Fruit fly (Drosophila melanogaster) whole organism, embryonic: ENCODE data around the gene Hrs.

ENCODE experiments used
- Antp ChIP-seq: fragments of 200-800 bp; sonication (Bioruptor generic); optimal IDR thresholded peaks from 3 replicates; lab custom pipeline; 2016; ENCODE audit warnings: missing biosample characterization, missing genetic modification characterization
- Bgb ChIP-seq: fragments of 200-800 bp; sonication (Bioruptor generic); IDR thresholded peaks from 2 replicates; pipeline ENCODE4 v1.3.6; 2022; ENCODE audit warnings: missing biosample characterization, missing genetic modification characterization; ENCODE audit not compliant: partially characterized antibody
- CG10321 ChIP-seq: fragments of 200-800 bp; sonication (Bioruptor generic); IDR thresholded peaks from 2 replicates; pipeline ENCODE4 v1.3.6; 2022; ENCODE audit warnings: missing biosample characterization, missing genetic modification characterization
- CG11093 ChIP-seq: fragments of 200-800 bp; sonication (Bioruptor generic); IDR thresholded peaks from 3 replicates; pipeline ENCODE4 v1.3.6; 2022; ENCODE audit warnings: missing biosample characterization, missing genetic modification characterization
- CG11504 ChIP-seq: fragments of 200-800 bp; sonication (Bioruptor generic); optimal IDR thresholded peaks from 3 replicates; lab custom pipeline; 2019; ENCODE audit warnings: missing biosample characterization, mild to moderate bottlenecking, missing genetic modification characterization, moderate library complexity
- CG12942 ChIP-seq: fragments of 200-800 bp; sonication (Bioruptor generic); optimal IDR thresholded peaks from 3 replicates; lab custom pipeline; 2016; ENCODE audit warnings: missing biosample characterization, missing genetic modification characterization
- CG13287 ChIP-seq: fragments of 200-800 bp; sonication (Bioruptor generic); IDR thresholded peaks from 2 replicates; pipeline ENCODE4 v1.3.6; 2022; ENCODE audit warnings: missing biosample characterization, missing genetic modification characterization; ENCODE audit not compliant: partially characterized antibody
- CG16779 ChIP-seq: fragments of 200-800 bp; sonication (Bioruptor generic); IDR thresholded peaks from 2 replicates; pipeline ENCODE4 v1.3.6; 2022; ENCODE audit warnings: missing biosample characterization, missing genetic modification characterization
- CG33213 ChIP-seq: fragments of 200-800 bp; sonication (Bioruptor generic); optimal IDR thresholded peaks from 3 replicates; lab custom pipeline; 2016; ENCODE audit warnings: missing biosample characterization, missing genetic modification characterization
- CG3726 ChIP-seq: fragments of 200-800 bp; sonication (Bioruptor generic); IDR thresholded peaks from 3 replicates; pipeline ENCODE4, ENCODE4 v1.3.6; 2022; ENCODE audit warnings: missing biosample characterization, missing genetic modification characterization
- CG43689 ChIP-seq: fragments of 200-800 bp; sonication (Bioruptor generic); IDR thresholded peaks from 2 replicates; pipeline ENCODE4 v1.3.6; 2022; ENCODE audit warnings: missing biosample characterization, missing genetic modification characterization
- CG5953 ChIP-seq: fragments of 200-800 bp; sonication (Bioruptor generic); IDR thresholded peaks from 2 replicates; pipeline ENCODE4 v1.3.6; 2022; ENCODE audit warnings: missing biosample characterization, missing genetic modification characterization
- CG6683 ChIP-seq: fragments of 200-800 bp; sonication (Bioruptor generic); optimal IDR thresholded peaks from 2 replicates; lab custom pipeline; 2017; ENCODE audit warnings: missing biosample characterization, mild to moderate bottlenecking, missing genetic modification characterization, missing genetic modification reagents
- CG6791 ChIP-seq: fragments of 200-800 bp; sonication (Bioruptor generic); IDR thresholded peaks from 3 replicates; pipeline ENCODE4 v1.3.6; 2022; ENCODE audit warnings: missing biosample characterization, missing genetic modification characterization; ENCODE audit not compliant: partially characterized antibody
- CG6854 ChIP-seq: fragments of 200-800 bp; sonication (Bioruptor generic); optimal IDR thresholded peaks from 3 replicates; lab custom pipeline; 2017; ENCODE audit warnings: missing biosample characterization, mild to moderate bottlenecking, missing genetic modification characterization
- CG8388 ChIP-seq: fragments of 200-800 bp; sonication (Bioruptor generic); optimal IDR thresholded peaks from 2 replicates; lab custom pipeline; 2019; ENCODE audit warnings: missing biosample characterization, mild to moderate bottlenecking, missing genetic modification characterization, moderate library complexity
- CG9817 ChIP-seq: fragments of 200-800 bp; sonication (Bioruptor generic); optimal IDR thresholded peaks from 2 replicates; lab custom pipeline; 2018; ENCODE audit warnings: missing biosample characterization, mild to moderate bottlenecking, missing genetic modification characterization, moderate library complexity
- CG9876 ChIP-seq: fragments of 200-800 bp; sonication (Bioruptor generic); optimal IDR thresholded peaks from 2 replicates; lab custom pipeline; 2016; ENCODE audit warnings: missing biosample characterization, missing genetic modification characterization
- D19B ChIP-seq: fragments of 200-800 bp; sonication (Bioruptor generic); optimal IDR thresholded peaks from 2 replicates; lab custom pipeline; 2017; ENCODE audit warnings: missing biosample characterization, mild to moderate bottlenecking, missing genetic modification characterization
- Dbx ChIP-seq: fragments of 200-800 bp; sonication (Bioruptor generic); IDR thresholded peaks from 3 replicates; pipeline ENCODE4 v1.3.6; 2022; ENCODE audit warnings: missing biosample characterization, missing genetic modification characterization
- Dfd ChIP-seq, 2 experiments: fragments of >200 bp; optimal IDR thresholded peaks; 2 replicates each; lab custom pipeline; 2017; ENCODE audit warnings: missing biosample characterization in 2 of 2, missing genetic modification characterization in 2 of 2
- Ets65A ChIP-seq: fragments of 200-800 bp; sonication (Bioruptor generic); peaks from one replicate; lab custom pipeline; 2016; ENCODE audit warnings: missing biosample characterization, missing genetic modification characterization
- Ets97D ChIP-seq: fragments of 200-800 bp; sonication (Bioruptor generic); optimal IDR thresholded peaks from 3 replicates; lab custom pipeline; 2016; ENCODE audit warnings: missing biosample characterization, missing genetic modification characterization
- HLH3B ChIP-seq: fragments of 200-800 bp; sonication (Bioruptor generic); IDR thresholded peaks from 2 replicates; pipeline ENCODE4 v1.3.6; 2022; ENCODE audit warnings: missing biosample characterization, missing genetic modification characterization
- HLHmδ ChIP-seq: fragments of 200-800 bp; sonication (Bioruptor generic); optimal IDR thresholded peaks from 2 replicates; lab custom pipeline; 2018; ENCODE audit warnings: missing biosample characterization, mild to moderate bottlenecking, missing genetic modification characterization, moderate library complexity
- HmgD ChIP-seq: fragments of 200-800 bp; sonication (Bioruptor generic); optimal IDR thresholded peaks from 3 replicates; lab custom pipeline; 2016; ENCODE audit warnings: missing biosample characterization, missing genetic modification characterization
- MESR4 ChIP-seq: fragments of 200-800 bp; sonication (Bioruptor generic); optimal IDR thresholded peaks from 2 replicates; lab custom pipeline; 2018; ENCODE audit warnings: missing biosample characterization, mild to moderate bottlenecking, missing genetic modification characterization, moderate library complexity
- Mad ChIP-seq: fragments of 200-800 bp; sonication (Bioruptor generic); optimal IDR thresholded peaks from 2 replicates; lab custom pipeline; 2016; ENCODE audit warnings: missing biosample characterization, missing genetic modification characterization
- Mes4 ChIP-seq: fragments of 200-800 bp; sonication (Bioruptor generic); optimal IDR thresholded peaks from 2 replicates; lab custom pipeline; 2016; ENCODE audit warnings: missing biosample characterization, missing genetic modification characterization
- Nf-YA ChIP-seq: fragments of 200-800 bp; sonication (Bioruptor generic); IDR thresholded peaks from 2 replicates; pipeline ENCODE4 v1.3.6; 2022; ENCODE audit warnings: missing biosample characterization, missing genetic modification characterization
- Nf-YC ChIP-seq: fragments of 200-800 bp; optimal IDR thresholded peaks from 3 replicates; lab custom pipeline; 2019; ENCODE audit warnings: missing biosample characterization, mild to moderate bottlenecking, missing genetic modification characterization, moderate library complexity
- Ravus ChIP-seq: fragments of 200-800 bp; sonication (Bioruptor generic); IDR thresholded peaks from 2 replicates; pipeline ENCODE4 v1.3.6; 2022; ENCODE audit warnings: missing biosample characterization, missing genetic modification characterization
- Spps ChIP-seq: fragments of 200-800 bp; sonication (Bioruptor generic); optimal IDR thresholded peaks from 2 replicates; lab custom pipeline; 2018; ENCODE audit warnings: missing biosample characterization, mild to moderate bottlenecking, missing genetic modification characterization
- Vsx1 ChIP-seq: fragments of 200-800 bp; sonication (Bioruptor generic); optimal IDR thresholded peaks from 2 replicates; lab custom pipeline; 2017; ENCODE audit warnings: missing biosample characterization, mild to moderate bottlenecking, missing genetic modification characterization, missing genetic modification reagents
- abd-A ChIP-seq: fragments of 200-800 bp; sonication (Bioruptor generic); optimal IDR thresholded peaks from 3 replicates; lab custom pipeline; 2019; ENCODE audit warnings: missing biosample characterization, mild to moderate bottlenecking, missing genetic modification characterization, moderate library complexity
- ci ChIP-seq: fragments of 200-800 bp; sonication (Bioruptor generic); IDR thresholded peaks from 3 replicates; pipeline ENCODE4 v1.3.6; 2022; ENCODE audit warnings: missing biosample characterization, missing genetic modification characterization
- dysf ChIP-seq: fragments of 200-800 bp; sonication (Bioruptor generic); IDR thresholded peaks from 3 replicates; pipeline ENCODE4 v1.3.6; 2022; ENCODE audit warnings: missing biosample characterization, missing genetic modification characterization
- ewg ChIP-seq: fragments of 200-800 bp; sonication (Bioruptor generic); optimal IDR thresholded peaks from 3 replicates; lab custom pipeline; 2017; ENCODE audit warnings: mild to moderate bottlenecking, missing biosample characterization, missing genetic modification reagents, missing genetic modification characterization
- gsb-n ChIP-seq: fragments of 200-800 bp; sonication (Bioruptor generic); optimal IDR thresholded peaks from 3 replicates; lab custom pipeline; 2018; ENCODE audit warnings: missing biosample characterization, mild to moderate bottlenecking, missing genetic modification characterization
- insv ChIP-seq, 2 experiments: fragments of 200-800 bp; sonication (Bioruptor generic); optimal IDR thresholded peaks; 3 replicates each; lab custom pipeline; 2016 to 2018; ENCODE audit warnings: missing biosample characterization in 2 of 2, missing genetic modification characterization in 2 of 2
- lmd ChIP-seq: fragments of 200-800 bp; sonication (Bioruptor generic); IDR thresholded peaks from 2 replicates; pipeline ENCODE4 v1.3.6; 2022; ENCODE audit warnings: missing biosample characterization, missing genetic modification characterization
- lola ChIP-seq, 3 experiments: fragments of >200 bp in 2 of 3; fragments of 200-800 bp in 1 of 3; sonication (Bioruptor generic) in 1 of 3; optimal IDR thresholded peaks; 2 replicates each; lab custom pipeline; 2017 to 2019; ENCODE audit warnings: missing biosample characterization in 3 of 3, missing genetic modification characterization in 3 of 3, mild to moderate bottlenecking in 1 of 3, moderate library complexity in 1 of 3
- maf-S ChIP-seq: fragments of 200-800 bp; sonication (Bioruptor generic); optimal IDR thresholded peaks from 2 replicates; lab custom pipeline; 2016; ENCODE audit warnings: missing biosample characterization, missing genetic modification characterization
- onecut ChIP-seq: fragments of 200-800 bp; sonication (Bioruptor generic); IDR thresholded peaks from 2 replicates; pipeline ENCODE4 v1.3.6; 2022; ENCODE audit warnings: missing biosample characterization, missing genetic modification characterization
- pb ChIP-seq: fragments of 200-800 bp; sonication (Bioruptor generic); optimal IDR thresholded peaks from 3 replicates; lab custom pipeline; 2016; ENCODE audit warnings: missing biosample characterization, missing genetic modification characterization
- run ChIP-seq: fragments of 200-800 bp; sonication (Bioruptor generic); optimal IDR thresholded peaks from 3 replicates; lab custom pipeline; 2018; ENCODE audit warnings: missing biosample characterization, mild to moderate bottlenecking, missing genetic modification characterization
- slp2 ChIP-seq: fragments of 200-800 bp; sonication (Bioruptor generic); optimal IDR thresholded peaks from 2 replicates; lab custom pipeline; 2016; ENCODE audit warnings: missing biosample characterization, missing genetic modification characterization
- sob ChIP-seq: fragments of 200-800 bp; sonication (Bioruptor generic); IDR thresholded peaks from 2 replicates; pipeline ENCODE4 v1.3.6; 2022; ENCODE audit warnings: missing biosample characterization, missing genetic modification characterization
- tll ChIP-seq, 2 experiments: fragments of 200-800 bp in 1 of 2; fragments of >200 bp in 1 of 2; sonication (Bioruptor generic) in 1 of 2; optimal IDR thresholded peaks; 2 replicates each; lab custom pipeline; 2017 to 2019; ENCODE audit warnings: missing biosample characterization in 2 of 2, missing genetic modification characterization in 2 of 2, mild to moderate bottlenecking in 1 of 2, moderate library complexity in 1 of 2

Gene Hrs

DNA sequence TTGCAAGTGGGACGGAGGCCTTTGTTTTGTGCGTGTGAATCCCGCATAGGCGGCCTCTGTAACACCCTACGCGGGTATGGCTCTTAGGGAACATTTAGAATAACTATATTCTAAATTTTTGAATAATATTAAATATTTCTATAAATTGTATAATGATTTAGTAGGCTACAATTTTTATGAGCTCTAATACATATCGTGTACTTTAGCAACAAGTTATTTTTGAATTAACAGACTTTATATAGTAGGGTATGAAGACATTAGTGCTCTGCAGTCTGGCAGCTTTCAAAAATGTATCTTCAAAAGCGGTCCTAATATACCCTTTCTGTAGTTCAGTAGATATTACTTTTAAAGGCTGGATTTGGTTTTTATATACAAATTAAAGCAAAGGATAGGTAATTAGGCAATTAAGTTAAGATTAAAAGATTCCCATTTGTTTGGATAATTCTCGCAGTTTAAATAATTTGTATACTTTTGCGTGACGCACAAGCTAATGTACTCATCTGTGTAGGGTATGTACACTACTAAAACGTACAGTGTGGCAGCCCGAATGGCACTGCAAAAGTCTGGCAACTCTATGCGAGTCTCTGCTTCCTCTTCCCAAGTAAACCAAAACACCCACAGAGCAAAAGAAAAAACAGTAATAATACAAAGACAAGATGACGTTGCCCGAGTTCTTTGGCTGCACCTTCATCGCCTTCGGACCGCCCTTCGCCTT lies 26.0 kb downstream of the Hrs start, which contains the start of the genes Snx21 and aph-1 (continued):
- TF ChIP-seq Spps (tag; lab: Kevin White, UChicago) = peak; percentile 75
- peak; percentile 87 for TF ChIP-seq Vsx1 (GFP tag; lab: Kevin White, UChicago)
- TF ChIP-seq Antp (GFP tag; lab: Kevin White, UChicago) = peak; percentile 93
- peak in 1 of 3 experiments; percentile 93 for TF ChIP-seq lola (GFP tag; optimal IDR thresholded peaks at IDR 0.05; lab: Kevin White, UChicago)
- peak; percentile 62 for TF ChIP-seq CG33213 (GFP tag; lab: Kevin White, UChicago)
- TF ChIP-seq HmgD (GFP tag; lab: Kevin White, UChicago) = peak; percentile 81
- peak; percentile 85 for TF ChIP-seq abd-A
- peak; percentile 88 for TF ChIP-seq CG6854 (GFP tag; lab: Kevin White, UChicago)
- peak; percentile 56 for TF ChIP-seq MESR4 (GFP tag; lab: Kevin White, UChicago)
- peak; percentile 94 for TF ChIP-seq dysf (GFP tag; lab: Robert Waterston, UW)
- TF ChIP-seq HLHmδ (GFP tag; lab: Kevin White, UChicago) = peak; percentile 20
- peak; percentile 89 for TF ChIP-seq CG12942 (GFP tag; lab: Kevin White, UChicago)
- TF ChIP-seq Ets65A = peak; percentile 97
- peak; percentile 81 for TF ChIP-seq HLH3B (GFP tag; lab: Robert Waterston, UW)
- TF ChIP-seq gsb-n (tag; lab: Kevin White, UChicago) = peak; percentile 90
- TF ChIP-seq Mes4 = peak; percentile 77
- TF ChIP-seq sob (GFP tag; lab: Robert Waterston, UW) = peak; percentile 90
- peak; percentile 93 for TF ChIP-seq CG11504 (tag; lab: Kevin White, UChicago)
- TF ChIP-seq CG11093 (GFP tag; lab: Robert Waterston, UW) = peak; percentile 82
- TF ChIP-seq Nf-YA (GFP tag; lab: Robert Waterston, UW) = peak; percentile 48
- peak; percentile 89 for TF ChIP-seq maf-S (GFP tag; lab: Kevin White, UChicago)
- TF ChIP-seq CG6683 (GFP tag; lab: Kevin White, UChicago) = peak; percentile 84
- peak in 1 of 2 experiments; percentile 68 for TF ChIP-seq insv (GFP tag; optimal IDR thresholded peaks at IDR 0.05; lab: Kevin White, UChicago)
- TF ChIP-seq ewg (GFP tag; lab: Kevin White, UChicago) = peak; percentile 83
- peak; percentile 82 for TF ChIP-seq CG9876 (GFP tag; lab: Kevin White, UChicago)
- peak; percentile 77 for TF ChIP-seq Ets97D (GFP tag; lab: Kevin White, UChicago)
- TF ChIP-seq lmd (GFP tag; lab: Robert Waterston, UW) = peak; percentile 91
- no peak for TF ChIP-seq Dfd (GFP tag; optimal IDR thresholded peaks at IDR 0.05; lab: Kevin White, UChicago)
- peak; percentile 82 for TF ChIP-seq ci (GFP tag; lab: Robert Waterston, UW)
- peak; percentile 65 for TF ChIP-seq Ravus (GFP tag; lab: Robert Waterston, UW)
- peak; percentile 83 for TF ChIP-seq D19B
- TF ChIP-seq Nf-YC = peak; percentile 87
- no peak for TF ChIP-seq CG6791 (GFP tag; lab: Robert Waterston, UW)
- peak; percentile 74 for TF ChIP-seq pb (GFP tag; lab: Kevin White, UChicago)
- TF ChIP-seq Bgb = no peak; the same call in 1 of the 2 replicates
- peak; percentile 90 for TF ChIP-seq Dbx (GFP tag; lab: Robert Waterston, UW)
- peak; percentile 28; the same call in 1 of the 2 replicates for TF ChIP-seq CG13287 (GFP tag; lab: Robert Waterston, UW)
- peak; percentile 56 for TF ChIP-seq CG5953 (GFP tag; lab: Robert Waterston, UW)
- TF ChIP-seq CG43689 = peak; percentile 52
- TF ChIP-seq CG3726 (GFP tag; lab: Robert Waterston, UW) = peak; percentile 82; the same call in 2 of the 3 replicates
- peak; percentile 80 for TF ChIP-seq onecut (GFP tag; lab: Robert Waterston, UW)
- TF ChIP-seq run = peak; percentile 83
- peak in 1 of 2 experiments; percentile 64 for TF ChIP-seq tll (GFP tag; optimal IDR thresholded peaks at IDR 0.05; lab: Kevin White, UChicago)
- TF ChIP-seq CG8388 (GFP tag; lab: Kevin White, UChicago) = peak; percentile 90
- TF ChIP-seq CG10321 (GFP tag; lab: Robert Waterston, UW) = peak; percentile 61
- peak; percentile 79 for TF ChIP-seq Mad (GFP tag; lab: Kevin White, UChicago)
- peak; percentile 91 for TF ChIP-seq CG9817 (tag; lab: Kevin White, UChicago)
- peak; percentile 14; the same call in 1 of the 2 replicates for TF ChIP-seq CG16779
- peak; percentile 78 for TF ChIP-seq slp2 (GFP tag; lab: Kevin White, UChicago)
